Fruit fly (Drosophila melanogaster) whole organism, embryonic: Measurements from ENCODE around the gene CG43064.

ENCODE experiments used
- BEAF-32 ChIP-seq: fragments of 200-800 bp; sonication (Bioruptor generic); optimal IDR thresholded peaks from 3 replicates; lab custom pipeline; 2017; ENCODE audit warnings: missing biosample characterization, missing genetic modification characterization, mild to moderate bottlenecking, moderate library complexity, missing genetic modification reagents
- Bgb ChIP-seq: fragments of 200-800 bp; sonication (Bioruptor generic); IDR thresholded peaks from 2 replicates; pipeline ENCODE4 v1.3.6; 2022; ENCODE audit warnings: missing biosample characterization, missing genetic modification characterization; ENCODE audit not compliant: partially characterized antibody
- CG10267 ChIP-seq: fragments of 200-800 bp; sonication (Bioruptor generic); optimal IDR thresholded peaks from 2 replicates; lab custom pipeline; 2018; ENCODE audit warnings: missing biosample characterization, mild to moderate bottlenecking, missing genetic modification characterization, moderate library complexity
- CG10979 ChIP-seq: fragments of 200-800 bp; sonication (Bioruptor generic); optimal IDR thresholded peaks from 2 replicates; lab custom pipeline; 2018; ENCODE audit warnings: missing biosample characterization, mild to moderate bottlenecking, missing genetic modification characterization, moderate library complexity
- CG13775 ChIP-seq: fragments of 200-800 bp; sonication (Bioruptor generic); optimal IDR thresholded peaks from 3 replicates; lab custom pipeline; 2017; ENCODE audit warnings: missing biosample characterization, mild to moderate bottlenecking, missing genetic modification characterization
- CG15269 ChIP-seq: fragments of 200-800 bp; sonication (Bioruptor generic); optimal IDR thresholded peaks from 2 replicates; lab custom pipeline; 2018; ENCODE audit warnings: missing biosample characterization, mild to moderate bottlenecking, missing genetic modification characterization, moderate library complexity
- CG1603 ChIP-seq: fragments of 200-800 bp; sonication (Bioruptor generic); optimal IDR thresholded peaks from 2 replicates; lab custom pipeline; 2019; ENCODE audit warnings: missing biosample characterization, mild to moderate bottlenecking, missing genetic modification characterization, moderate library complexity
- CG18599 ChIP-seq: fragments of 200-800 bp; sonication (Bioruptor generic); optimal IDR thresholded peaks from 3 replicates; lab custom pipeline; 2017; ENCODE audit warnings: missing biosample characterization, missing genetic modification characterization, mild to moderate bottlenecking, moderate library complexity, missing genetic modification reagents
- CG2116 ChIP-seq: fragments of 200-800 bp; sonication (Bioruptor generic); optimal IDR thresholded peaks from 3 replicates; lab custom pipeline; 2018; ENCODE audit warnings: missing biosample characterization, mild to moderate bottlenecking, missing genetic modification characterization
- CG31224 ChIP-seq: fragments of 200-800 bp; sonication (Bioruptor generic); IDR thresholded peaks from 2 replicates; pipeline ENCODE4 v1.3.6; 2022; ENCODE audit warnings: missing biosample characterization, missing genetic modification characterization
- CG33213 ChIP-seq: fragments of 200-800 bp; sonication (Bioruptor generic); optimal IDR thresholded peaks from 3 replicates; lab custom pipeline; 2016; ENCODE audit warnings: missing biosample characterization, missing genetic modification characterization
- CG34376 ChIP-seq: fragments of 200-800 bp; sonication (Bioruptor generic); optimal IDR thresholded peaks from 2 replicates; lab custom pipeline; 2018; ENCODE audit warnings: missing biosample characterization, mild to moderate bottlenecking, missing genetic modification characterization
- CG4617 ChIP-seq: fragments of 200-800 bp; sonication (Bioruptor generic); optimal IDR thresholded peaks from 3 replicates; lab custom pipeline; 2016; ENCODE audit warnings: missing biosample characterization, missing genetic modification characterization, borderline replicate concordance
- CG4730 ChIP-seq: fragments of 200-800 bp; sonication (Bioruptor generic); IDR thresholded peaks from 2 replicates; pipeline ENCODE4 v1.3.6; 2022; ENCODE audit warnings: missing biosample characterization, missing genetic modification characterization
- CG7928 ChIP-seq: fragments of 200-800 bp; sonication (Bioruptor generic); optimal IDR thresholded peaks from 2 replicates; lab custom pipeline; 2017; ENCODE audit warnings: missing biosample characterization, mild to moderate bottlenecking, missing genetic modification characterization
- CG7987 ChIP-seq: fragments of 200-800 bp; sonication (Bioruptor generic); optimal IDR thresholded peaks from 2 replicates; lab custom pipeline; 2018; ENCODE audit warnings: missing biosample characterization, mild to moderate bottlenecking, missing genetic modification characterization, moderate library complexity
- CG9797 ChIP-seq: fragments of 200-800 bp; sonication (Bioruptor generic); optimal IDR thresholded peaks from 3 replicates; lab custom pipeline; 2018; ENCODE audit warnings: missing biosample characterization, mild to moderate bottlenecking, missing genetic modification characterization
- CHES-1-like ChIP-seq: fragments of 200-800 bp; sonication (Bioruptor generic); optimal IDR thresholded peaks from 2 replicates; lab custom pipeline; 2016; ENCODE audit warnings: missing biosample characterization, missing genetic modification characterization
- CoRest ChIP-seq: fragments of 200-800 bp; sonication (Bioruptor generic); optimal IDR thresholded peaks from 3 replicates; lab custom pipeline; 2018; ENCODE audit warnings: missing biosample characterization, mild to moderate bottlenecking, missing genetic modification characterization, moderate library complexity
- Dll ChIP-seq: fragments of 200-800 bp; sonication (Bioruptor generic); IDR thresholded peaks from 4 replicates; pipeline ENCODE4 v1.3.6; 2022; ENCODE audit warnings: missing biosample characterization, missing genetic modification characterization; ENCODE audit not compliant: partially characterized antibody
- ERR ChIP-seq: fragments of 200-800 bp; sonication (Bioruptor generic); optimal IDR thresholded peaks from 2 replicates; lab custom pipeline; 2016; ENCODE audit warnings: missing biosample characterization, missing genetic modification characterization
- Fer1 ChIP-seq: fragments of 200-800 bp; sonication (Bioruptor generic); optimal IDR thresholded peaks from 2 replicates; lab custom pipeline; 2017; ENCODE audit warnings: missing biosample characterization, mild to moderate bottlenecking, missing genetic modification characterization
- HmgZ ChIP-seq: fragments of 200-800 bp; sonication (Bioruptor generic); optimal IDR thresholded peaks from 2 replicates; lab custom pipeline; 2018; ENCODE audit warnings: missing biosample characterization, mild to moderate bottlenecking, missing genetic modification characterization
- Hsf ChIP-seq: fragments of 200-800 bp; sonication (Bioruptor generic); optimal IDR thresholded peaks from 3 replicates; lab custom pipeline; 2016; ENCODE audit warnings: missing biosample characterization, missing genetic modification characterization
- MBD-R2 ChIP-seq: fragments of 200-800 bp; sonication (Bioruptor generic); IDR thresholded peaks from 2 replicates; pipeline ENCODE4 v1.3.6; 2022; ENCODE audit warnings: missing biosample characterization, missing genetic modification characterization
- MESR4 ChIP-seq: fragments of 200-800 bp; sonication (Bioruptor generic); optimal IDR thresholded peaks from 2 replicates; lab custom pipeline; 2018; ENCODE audit warnings: missing biosample characterization, mild to moderate bottlenecking, missing genetic modification characterization, moderate library complexity
- Myb ChIP-seq: fragments of 200-800 bp; sonication (Bioruptor generic); optimal IDR thresholded peaks from 2 replicates; lab custom pipeline; 2016; ENCODE audit warnings: missing biosample characterization, missing genetic modification characterization
- Neu2 ChIP-seq: fragments of 200-800 bp; sonication (Bioruptor generic); optimal IDR thresholded peaks from 3 replicates; lab custom pipeline; 2016; ENCODE audit warnings: missing biosample characterization, missing genetic modification characterization, borderline replicate concordance
- Tbp ChIP-seq: fragments of >200 bp; optimal IDR thresholded peaks from 2 replicates; lab custom pipeline; 2018; ENCODE audit warnings: missing biosample characterization, missing genetic modification characterization
- YL-1 ChIP-seq: fragments of 200-800 bp; sonication (Bioruptor generic); optimal IDR thresholded peaks from 3 replicates; lab custom pipeline; 2017; ENCODE audit warnings: missing biosample characterization, mild to moderate bottlenecking, missing genetic modification characterization
- ato ChIP-seq: fragments of 200-800 bp; sonication (Bioruptor generic); IDR thresholded peaks from 2 replicates; pipeline ENCODE4 v1.3.6; 2022; ENCODE audit warnings: missing biosample characterization, missing genetic modification characterization; ENCODE audit not compliant: partially characterized antibody
- cg ChIP-seq: fragments of 200-800 bp; sonication (Bioruptor generic); optimal IDR thresholded peaks from 3 replicates; lab custom pipeline; 2019; ENCODE audit warnings: missing biosample characterization, mild to moderate bottlenecking, missing genetic modification characterization, moderate library complexity
- chinmo ChIP-seq: fragments of 200-800 bp; sonication (Bioruptor generic); IDR thresholded peaks from 4 replicates; pipeline ENCODE4 v1.3.6; 2022; ENCODE audit warnings: missing biosample characterization, missing genetic modification characterization; ENCODE audit not compliant: partially characterized antibody
- crc ChIP-seq: fragments of 200-800 bp; sonication (Bioruptor generic); optimal IDR thresholded peaks from 2 replicates; lab custom pipeline; 2016; ENCODE audit warnings: missing biosample characterization, missing genetic modification characterization
- dan ChIP-seq: fragments of 200-800 bp; sonication (Bioruptor generic); IDR thresholded peaks from 2 replicates; pipeline ENCODE4 v1.3.6; 2022; ENCODE audit warnings: missing biosample characterization, missing genetic modification characterization
- dpn ChIP-seq, 2 experiments: fragments of 200-800 bp; sonication (Bioruptor generic); optimal IDR thresholded peaks; 3 replicates each; lab custom pipeline; 2016; ENCODE audit warnings: missing biosample characterization in 2 of 2, missing genetic modification characterization in 2 of 2
- en ChIP-seq: fragments of 200-800 bp; sonication (Bioruptor generic); optimal IDR thresholded peaks from 2 replicates; lab custom pipeline; 2016; ENCODE audit warnings: missing biosample characterization, missing genetic modification characterization
- hb ChIP-seq: fragments of 200-800 bp; sonication (Bioruptor generic); IDR thresholded peaks from 3 replicates; pipeline ENCODE4 v1.3.6; 2022; ENCODE audit warnings: missing biosample characterization, missing genetic modification characterization; ENCODE audit not compliant: partially characterized antibody
- her ChIP-seq: fragments of 200-800 bp; sonication (Bioruptor generic); optimal IDR thresholded peaks from 2 replicates; lab custom pipeline; 2016; ENCODE audit warnings: missing biosample characterization, missing genetic modification characterization
- mld ChIP-seq: fragments of 200-800 bp; sonication (Bioruptor generic); IDR thresholded peaks from 3 replicates; pipeline ENCODE4 v1.3.6; 2022; ENCODE audit warnings: missing biosample characterization, missing genetic modification characterization; ENCODE audit not compliant: partially characterized antibody
- nerfin-2 ChIP-seq: fragments of 200-800 bp; sonication (Bioruptor generic); IDR thresholded peaks from 2 replicates; pipeline ENCODE4 v1.3.6; 2022; ENCODE audit warnings: missing biosample characterization, missing genetic modification characterization; ENCODE audit not compliant: partially characterized antibody
- p53 ChIP-seq: fragments of 200-800 bp; sonication (Bioruptor generic); optimal IDR thresholded peaks from 2 replicates; lab custom pipeline; 2016; ENCODE audit warnings: missing biosample characterization, missing genetic modification characterization
- pros ChIP-seq: fragments of 200-800 bp; sonication (Bioruptor generic); optimal IDR thresholded peaks from 3 replicates; lab custom pipeline; 2019; ENCODE audit warnings: missing biosample characterization, mild to moderate bottlenecking, missing genetic modification characterization, moderate library complexity
- scrt ChIP-seq: fragments of 200-800 bp; sonication (Bioruptor generic); optimal IDR thresholded peaks from 2 replicates; lab custom pipeline; 2018; ENCODE audit warnings: missing biosample characterization, mild to moderate bottlenecking, missing genetic modification characterization, moderate library complexity
- slp2 ChIP-seq: fragments of 200-800 bp; sonication (Bioruptor generic); optimal IDR thresholded peaks from 2 replicates; lab custom pipeline; 2016; ENCODE audit warnings: missing biosample characterization, missing genetic modification characterization
- sna ChIP-seq: fragments of 200-800 bp; sonication (Bioruptor generic); IDR thresholded peaks from 2 replicates; pipeline ENCODE4 v1.3.6; 2022; ENCODE audit warnings: missing biosample characterization, missing genetic modification characterization; ENCODE audit not compliant: partially characterized antibody
- tna ChIP-seq: fragments of 200-800 bp; sonication (Bioruptor generic); IDR thresholded peaks from 2 replicates; pipeline ENCODE4 v1.3.6; 2022; ENCODE audit warnings: missing biosample characterization, missing genetic modification characterization; ENCODE audit not compliant: partially characterized antibody
- trem ChIP-seq: fragments of 200-800 bp; optimal IDR thresholded peaks from 3 replicates; lab custom pipeline; 2019; ENCODE audit warnings: missing biosample characterization, mild to moderate bottlenecking, missing genetic modification characterization, moderate library complexity
- vnd ChIP-seq: fragments of 200-800 bp; sonication (Bioruptor generic); IDR thresholded peaks from 3 replicates; pipeline ENCODE4 v1.3.6; 2022; ENCODE audit warnings: missing biosample characterization, missing genetic modification characterization; ENCODE audit not compliant: partially characterized antibody

The CG43064 gene

dm6 chr3L:11789773-11790172 is 46.7 kb downstream of the CG43064 start, which contains the start of gene Pi3K68D (continued):
- TF ChIP-seq slp2 (GFP tag; lab: Kevin White, UChicago), result peak; percentile 2
- peak; percentile 31 for TF ChIP-seq CG33213 (GFP tag; lab: Kevin White, UChicago)
- TF ChIP-seq CG31224 (GFP tag; lab: Robert Waterston, UW), result no peak
- peak; percentile 88 for TF ChIP-seq cg (GFP tag; lab: Kevin White, UChicago)
- TF ChIP-seq pros (GFP tag; lab: Kevin White, UChicago), result no peak
- TF ChIP-seq en, result no peak
- TF ChIP-seq CG10979 (tag; lab: Kevin White, UChicago), result no peak
- peak; percentile 43 for TF ChIP-seq CHES-1-like
- peak; percentile 63 for TF ChIP-seq MBD-R2
- TF ChIP-seq her (GFP tag; lab: Kevin White, UChicago), result peak; percentile 21
- TF ChIP-seq ERR (GFP tag; lab: Kevin White, UChicago), result peak; percentile 25
- peak; percentile 83 for TF ChIP-seq CG2116 (GFP tag; lab: Kevin White, UChicago)
- peak; percentile 86 for TF ChIP-seq sna (GFP tag; lab: Robert Waterston, UW)
- peak; percentile 13 for TF ChIP-seq p53 (GFP tag; lab: Kevin White, UChicago)
- TF ChIP-seq BEAF-32 (GFP tag; lab: Kevin White, UChicago), result peak; percentile 97
- no peak for TF ChIP-seq dan (GFP tag; lab: Robert Waterston, UW)
- TF ChIP-seq CG13775 (GFP tag; lab: Kevin White, UChicago), result no peak
- TF ChIP-seq crc (GFP tag; lab: Kevin White, UChicago), result peak; percentile 15
- TF ChIP-seq MESR4 (GFP tag; lab: Kevin White, UChicago), result peak; percentile 69
- peak; percentile 76; the same call in 2 of the 3 replicates for TF ChIP-seq mld (GFP tag; lab: Robert Waterston, UW)
- peak; percentile 92 for TF ChIP-seq CG4617
- peak; percentile 59 for TF ChIP-seq CG10267
- TF ChIP-seq vnd (GFP tag; lab: Robert Waterston, UW), result peak; percentile 88
- peak; percentile 83 for TF ChIP-seq trem
- TF ChIP-seq Fer1 (GFP tag; lab: Kevin White, UChicago), result no peak
- TF ChIP-seq CoRest (tag; lab: Kevin White, UChicago), result peak; percentile 41
- peak; percentile 74 for TF ChIP-seq Neu2
- peak; percentile 88 for TF ChIP-seq nerfin-2 (GFP tag; lab: Robert Waterston, UW)
- no peak for TF ChIP-seq CG34376
- TF ChIP-seq CG1603 (tag; lab: Kevin White, UChicago), result peak; percentile 88
- peak; percentile 89 for TF ChIP-seq Dll
- TF ChIP-seq CG7987 (GFP tag; lab: Kevin White, UChicago), result peak; percentile 15
- peak; percentile 12 for TF ChIP-seq Hsf
- TF ChIP-seq HmgZ (tag; lab: Kevin White, UChicago), result peak; percentile 80
- peak; percentile 97 for TF ChIP-seq Bgb (GFP tag; lab: Robert Waterston, UW)
- TF ChIP-seq CG18599, result no peak
- TF ChIP-seq CG4730 (GFP tag; lab: Robert Waterston, UW), result no peak
- TF ChIP-seq Tbp (GFP tag; lab: Kevin White, UChicago), result no peak
- TF ChIP-seq ato (GFP tag; lab: Robert Waterston, UW), result peak; percentile 77
- no peak for TF ChIP-seq CG15269 (tag; lab: Kevin White, UChicago)
- TF ChIP-seq YL-1 (GFP tag; lab: Kevin White, UChicago), result peak; percentile 39
- peak; percentile 90 for TF ChIP-seq hb (GFP tag; lab: Robert Waterston, UW)
- peak; percentile 96 for TF ChIP-seq scrt (GFP tag; lab: Kevin White, UChicago)
- TF ChIP-seq chinmo (GFP tag; lab: Robert Waterston, UW), result peak; percentile 99
- peak; percentile 84 for TF ChIP-seq tna
- TF ChIP-seq CG7928 (GFP tag; lab: Kevin White, UChicago), result peak; percentile 6
- TF ChIP-seq dpn (GFP tag; optimal IDR thresholded peaks at IDR 0.05; lab: Kevin White, UChicago), result peak; percentile 13 to 17
- TF ChIP-seq CG9797, result peak; percentile 60
- TF ChIP-seq Myb, result peak; percentile 100
